Worm (Caenorhabditis elegans) whole organism, L2 larva: ENCODE results near the gene F35D11.4.

Source experiments
- F13H6.1 ChIP-seq: sonication (generic microtip); optimal IDR thresholded peaks from 2 replicates; lab custom pipeline; 2016; ENCODE audit warnings: missing genetic modification characterization, missing compliant biosample characterization
- alr-1 ChIP-seq: fragments of 150-350 bp; optimal IDR thresholded peaks from 2 replicates; lab custom pipeline; 2014; ENCODE audit warnings: missing biosample characterization, missing genetic modification characterization
- aly-2 ChIP-seq: fragments of 150-350 bp; optimal IDR thresholded peaks from 2 replicates; lab custom pipeline; 2014; ENCODE audit warnings: missing biosample characterization, missing genetic modification characterization
- dmd-4 ChIP-seq: sonication (generic microtip); optimal IDR thresholded peaks from 2 replicates; lab custom pipeline; 2017; ENCODE audit warnings: missing biosample characterization, missing genetic modification characterization
- elt-1 ChIP-seq: fragments of 150-350 bp; optimal IDR thresholded peaks from 2 replicates; lab custom pipeline; 2014; ENCODE audit warnings: missing biosample characterization, missing genetic modification characterization
- elt-3 ChIP-seq: sonication (generic microtip); optimal IDR thresholded peaks from 2 replicates; lab custom pipeline; 2017; ENCODE audit warnings: missing biosample characterization, missing genetic modification characterization
- gmeb-1 ChIP-seq: fragments of 150-350 bp; optimal IDR thresholded peaks from 2 replicates; lab custom pipeline; 2014; ENCODE audit warnings: missing biosample characterization, missing genetic modification characterization
- lin-11 ChIP-seq: fragments of 150-350 bp; sonication (generic microtip); optimal IDR thresholded peaks from 2 replicates; lab custom pipeline; 2014; ENCODE audit warnings: missing biosample characterization, missing genetic modification characterization, inconsistent platforms, mixed read lengths
- nhr-10 ChIP-seq: sonication (generic microtip); optimal IDR thresholded peaks from 2 replicates; lab custom pipeline; 2017; ENCODE audit warnings: missing biosample characterization, missing genetic modification characterization
- nhr-23 ChIP-seq: fragments of 150-350 bp; optimal IDR thresholded peaks from 2 replicates; lab custom pipeline; 2014; ENCODE audit warnings: missing biosample characterization, missing genetic modification reagents, missing genetic modification characterization
- nhr-237 ChIP-seq: fragments of 150-350 bp; optimal IDR thresholded peaks from 2 replicates; lab custom pipeline; 2014; ENCODE audit warnings: missing biosample characterization, missing genetic modification characterization
- skn-1 ChIP-seq: sonication (generic microtip); optimal IDR thresholded peaks from 2 replicates; lab custom pipeline; 2017; ENCODE audit warnings: missing biosample characterization, missing genetic modification characterization
- unc-39 ChIP-seq: fragments of 150-350 bp; optimal IDR thresholded peaks from 2 replicates; lab custom pipeline; 2014; ENCODE audit warnings: missing biosample characterization, missing genetic modification characterization
- unc-62 ChIP-seq: fragments of 150-350 bp; optimal IDR thresholded peaks from 2 replicates; lab custom pipeline; 2014; ENCODE audit warnings: missing biosample characterization, missing genetic modification reagents, missing genetic modification characterization

ce11 chrII:4638891-4639290, 35.7 kb downstream of the F35D11.4 start:
- TF ChIP-seq dmd-4 (tag; lab: Kevin White, UChicago) (no peak), elt-1 (tag; lab: Kevin White, UChicago) (no peak), nhr-10 (tag; lab: Kevin White, UChicago) (no peak), nhr-237 (no peak), aly-2 (no peak), alr-1 (tag; lab: Kevin White, UChicago) (no peak), unc-39 (tag; lab: Kevin White, UChicago) (no peak), elt-3 (no peak), skn-1 (tag; lab: Kevin White, UChicago) (no peak), unc-62 (GFP tag; lab: Kevin White, UChicago) (no peak), gmeb-1 (tag; lab: Kevin White, UChicago) (no peak), F13H6.1 (no peak), lin-11 (tag; lab: Kevin White, UChicago) (no peak), nhr-23 (tag; lab: Kevin White, UChicago) (no peak)
